Worm (Caenorhabditis elegans) whole organism, young adult: ENCODE data around the gene F59G1.4.

Experiments
- B0261.1 ChIP-seq: sonication (generic microtip); optimal IDR thresholded peaks from 2 replicates; lab custom pipeline; 2016; ENCODE audit warnings: mild to moderate bottlenecking, missing genetic modification characterization, moderate library complexity, missing compliant biosample characterization
- B0336.3 ChIP-seq: fragments of 200-800 bp; sonication (Bioruptor generic); IDR thresholded peaks from 2 replicates; pipeline ENCODE4 v1.3.6; 2022; ENCODE audit warnings: missing genetic modification characterization, missing compliant biosample characterization
- C06A6.2 ChIP-seq: fragments of 200-800 bp; sonication (Bioruptor generic); conservative IDR thresholded peaks from 2 replicates; pipeline ENCODE4 v1.3.6; 2022; ENCODE audit warnings: missing genetic modification characterization, missing compliant biosample characterization
- D2030.7 ChIP-seq: fragments of 200-800 bp; sonication (Bioruptor generic); IDR thresholded peaks from 2 replicates; pipeline ENCODE4 v1.3.6; 2022; ENCODE audit warnings: missing genetic modification reagents, missing genetic modification characterization, missing compliant biosample characterization
- F22D6.2 ChIP-seq: sonication (generic microtip); optimal IDR thresholded peaks from 2 replicates; lab custom pipeline; 2016; ENCODE audit warnings: mild to moderate bottlenecking, missing genetic modification characterization, missing compliant biosample characterization
- F33H1.4 ChIP-seq: fragments of 200-800 bp; sonication (Bioruptor generic); IDR thresholded peaks from 2 replicates; pipeline ENCODE4 v1.3.6; 2022; ENCODE audit warnings: missing genetic modification reagents, missing genetic modification characterization, missing compliant biosample characterization
- F39B2.1 ChIP-seq: fragments of 200-800 bp; sonication (Bioruptor generic); IDR thresholded peaks from 2 replicates; pipeline ENCODE4 v1.3.6; 2022; ENCODE audit warnings: missing genetic modification reagents, missing genetic modification characterization, missing compliant biosample characterization
- F52B5.7 ChIP-seq: sonication (generic microtip); optimal IDR thresholded peaks from 2 replicates; lab custom pipeline; 2016; ENCODE audit warnings: mild to moderate bottlenecking, missing genetic modification characterization, missing compliant biosample characterization
- F57A8.1 ChIP-seq: fragments of 200-800 bp; sonication (Bioruptor generic); optimal IDR thresholded peaks from 2 replicates; lab custom pipeline; 2018; ENCODE audit warnings: mild to moderate bottlenecking, missing genetic modification characterization, moderate library complexity, missing compliant biosample characterization
- F57C9.4 ChIP-seq: sonication (generic microtip); optimal IDR thresholded peaks from 2 replicates; lab custom pipeline; 2017; ENCODE audit warnings: mild to moderate bottlenecking, missing genetic modification characterization, missing compliant biosample characterization
- K11D2.4 ChIP-seq: fragments of 200-800 bp; sonication (Bioruptor generic); IDR thresholded peaks from 2 replicates; pipeline ENCODE4 v1.3.6; 2022; ENCODE audit warnings: missing genetic modification reagents, missing genetic modification characterization, missing compliant biosample characterization
- T26A5.8 ChIP-seq: sonication (generic microtip); optimal IDR thresholded peaks from 2 replicates; lab custom pipeline; 2016; ENCODE audit warnings: missing genetic modification characterization, missing compliant biosample characterization
- Y53G8AR.9 ChIP-seq: fragments of 200-800 bp; sonication (Bioruptor generic); conservative IDR thresholded peaks from 2 replicates; pipeline ENCODE4 v1.3.6; 2022; ENCODE audit warnings: missing genetic modification reagents, missing genetic modification characterization, missing compliant biosample characterization
- ZK185.1 ChIP-seq: sonication (generic microtip); optimal IDR thresholded peaks from 2 replicates; lab custom pipeline; 2016; ENCODE audit warnings: mild to moderate bottlenecking, missing genetic modification characterization, missing compliant biosample characterization; ENCODE audit not compliant: poor library complexity, severe bottlenecking
- ama-1 ChIP-seq, 3 experiments: fragments of 150-350 bp in 1 of 3; sonication (generic microtip) in 2 of 3; optimal IDR thresholded peaks; 2 replicates each; lab custom pipeline; 2014 to 2018; ENCODE audit warnings: missing biosample characterization in 2 of 3, missing genetic modification characterization in 2 of 3, missing genetic modification reagents in 2 of 3
- aptf-2 ChIP-seq: fragments of 200-800 bp; sonication (Bioruptor generic); conservative IDR thresholded peaks from 2 replicates; pipeline ENCODE4 v1.3.6; 2022; ENCODE audit warnings: missing genetic modification reagents, missing genetic modification characterization, missing compliant biosample characterization
- attf-3 ChIP-seq: fragments of 200-800 bp; sonication (Bioruptor generic); conservative IDR thresholded peaks from 2 replicates; pipeline ENCODE4 v1.3.6; 2022; ENCODE audit warnings: missing genetic modification reagents, missing genetic modification characterization, missing compliant biosample characterization
- attf-6 ChIP-seq: fragments of 200-800 bp; sonication (Bioruptor generic); IDR thresholded peaks from 2 replicates; pipeline ENCODE4 v1.3.6; 2022; ENCODE audit warnings: missing genetic modification reagents, missing genetic modification characterization, missing compliant biosample characterization
- bed-1 ChIP-seq: fragments of 200-800 bp; sonication (Bioruptor generic); IDR thresholded peaks from 2 replicates; pipeline ENCODE4 v1.3.6; 2022; ENCODE audit warnings: missing genetic modification reagents, missing genetic modification characterization, missing compliant biosample characterization
- cebp-2 ChIP-seq: fragments of 200-800 bp; sonication (Bioruptor generic); IDR thresholded peaks from 2 replicates; pipeline ENCODE4 v1.3.6; 2022; ENCODE audit warnings: missing genetic modification characterization, missing compliant biosample characterization
- ceh-100 ChIP-seq: fragments of 200-800 bp; sonication (Bioruptor generic); IDR thresholded peaks from 2 replicates; pipeline ENCODE4 v1.3.6; 2022; ENCODE audit warnings: missing genetic modification reagents, missing genetic modification characterization, missing compliant biosample characterization
- ceh-58 ChIP-seq: fragments of 200-800 bp; sonication (Bioruptor generic); IDR thresholded peaks from 2 replicates; pipeline ENCODE4 v1.3.6; 2022; ENCODE audit warnings: missing genetic modification characterization, missing compliant biosample characterization
- ceh-79 ChIP-seq: sonication (generic microtip); optimal IDR thresholded peaks from 2 replicates; lab custom pipeline; 2017; ENCODE audit warnings: mild to moderate bottlenecking, missing genetic modification characterization, missing compliant biosample characterization
- dpff-1 ChIP-seq: sonication (generic microtip); optimal IDR thresholded peaks from 2 replicates; lab custom pipeline; 2017; ENCODE audit warnings: mild to moderate bottlenecking, missing genetic modification characterization, missing compliant biosample characterization
- dpl-1 ChIP-seq: fragments of 150-350 bp; optimal IDR thresholded peaks from 2 replicates; lab custom pipeline; 2014; ENCODE audit warnings: missing biosample characterization, missing genetic modification reagents, missing genetic modification characterization
- egl-18 ChIP-seq: fragments of 200-800 bp; sonication (Bioruptor generic); IDR thresholded peaks from 2 replicates; pipeline ENCODE4 v1.3.6; 2022; ENCODE audit warnings: missing genetic modification reagents, missing genetic modification characterization, missing compliant biosample characterization
- egl-44 ChIP-seq: fragments of 200-800 bp; sonication (Bioruptor generic); IDR thresholded peaks from 2 replicates; pipeline ENCODE4 v1.3.6; 2022; ENCODE audit warnings: missing genetic modification reagents, missing genetic modification characterization, missing compliant biosample characterization
- ets-4 ChIP-seq: fragments of 200-800 bp; sonication (Bioruptor generic); optimal IDR thresholded peaks from 2 replicates; lab custom pipeline; 2018; ENCODE audit warnings: mild to moderate bottlenecking, missing genetic modification characterization, missing compliant biosample characterization
- hmg-1.2 ChIP-seq: fragments of 200-800 bp; sonication (Bioruptor generic); IDR thresholded peaks from 2 replicates; pipeline ENCODE4 v1.3.6; 2022; ENCODE audit warnings: missing genetic modification reagents, missing genetic modification characterization, missing compliant biosample characterization
- hmg-20 ChIP-seq: fragments of 200-800 bp; sonication (Bioruptor generic); IDR thresholded peaks from 2 replicates; pipeline ENCODE4 v1.3.6; 2022; ENCODE audit warnings: missing genetic modification reagents, missing genetic modification characterization, missing compliant biosample characterization
- lin-35 ChIP-seq, 3 experiments: fragments of 150-350 bp in 2 of 3; sonication (generic microtip) in 1 of 3; optimal IDR thresholded peaks; 2 replicates each; lab custom pipeline; 2014 to 2018; ENCODE audit warnings: missing biosample characterization in 3 of 3, missing genetic modification characterization in 3 of 3, missing genetic modification reagents in 3 of 3
- lin-40 ChIP-seq: sonication (generic microtip); optimal IDR thresholded peaks from 2 replicates; lab custom pipeline; 2016; ENCODE audit warnings: missing genetic modification characterization, mild to moderate bottlenecking, missing compliant biosample characterization, missing genotype, missing genetic modification reagents
- lir-1 ChIP-seq: fragments of 200-800 bp; sonication (Bioruptor generic); conservative IDR thresholded peaks from 2 replicates; pipeline ENCODE4 v1.3.6; 2022; ENCODE audit warnings: missing genetic modification reagents, missing genetic modification characterization, missing compliant biosample characterization
- lsl-1 ChIP-seq: fragments of 200-800 bp; sonication (Bioruptor generic); optimal IDR thresholded peaks from 2 replicates; lab custom pipeline; 2018; ENCODE audit warnings: mild to moderate bottlenecking, missing genetic modification characterization, moderate library complexity, missing compliant biosample characterization
- madf-10 ChIP-seq: sonication (generic microtip); optimal IDR thresholded peaks from 2 replicates; lab custom pipeline; 2016; ENCODE audit warnings: mild to moderate bottlenecking, missing genetic modification characterization, missing compliant biosample characterization
- madf-3 ChIP-seq: fragments of 200-800 bp; sonication (Bioruptor generic); IDR thresholded peaks from 2 replicates; pipeline ENCODE4 v1.3.6; 2022; ENCODE audit warnings: missing genetic modification reagents, missing genetic modification characterization, missing compliant biosample characterization
- nfya-1 ChIP-seq: sonication (generic microtip); optimal IDR thresholded peaks from 2 replicates; lab custom pipeline; 2017; ENCODE audit warnings: antibody characterized with exemption, missing compliant biosample characterization, missing genetic modification characterization, borderline replicate concordance; ENCODE audit not compliant: insufficient read depth
- nfyb-1 ChIP-seq: fragments of 200-800 bp; sonication (Bioruptor generic); IDR thresholded peaks from 2 replicates; pipeline ENCODE4 v1.3.6; 2022; ENCODE audit warnings: missing genetic modification reagents, missing genetic modification characterization, missing compliant biosample characterization
- nhr-90 ChIP-seq: sonication (generic microtip); optimal IDR thresholded peaks from 2 replicates; lab custom pipeline; 2016; ENCODE audit warnings: missing genotype, mild to moderate bottlenecking, missing genetic modification characterization, missing compliant biosample characterization
- rcor-1 ChIP-seq: fragments of 200-800 bp; sonication (Bioruptor generic); IDR thresholded peaks from 2 replicates; pipeline ENCODE4 v1.3.6; 2022; ENCODE audit warnings: missing genetic modification reagents, missing genetic modification characterization, missing compliant biosample characterization
- rec-8 ChIP-seq, 2 experiments: sonication (generic microtip); optimal IDR thresholded peaks; 2 replicates each; lab custom pipeline; 2016; ENCODE audit warnings: mild to moderate bottlenecking in 2 of 2, missing genetic modification characterization in 2 of 2, missing genetic modification reagents in 2 of 2, missing genotype in 2 of 2, missing biosample characterization in 1 of 2, missing compliant biosample characterization in 1 of 2, moderate library complexity in 1 of 2
- snpc-1.3 ChIP-seq: sonication (generic microtip); optimal IDR thresholded peaks from 2 replicates; lab custom pipeline; 2017; ENCODE audit warnings: missing genetic modification characterization, mild to moderate bottlenecking, missing compliant biosample characterization, antibody characterized with exemption, moderate library complexity, missing genotype, missing genetic modification reagents; ENCODE audit not compliant: insufficient read depth
- snpc-3.4 ChIP-seq: sonication (generic microtip); optimal IDR thresholded peaks from 2 replicates; lab custom pipeline; 2017; ENCODE audit warnings: missing genetic modification characterization, mild to moderate bottlenecking, missing compliant biosample characterization, antibody characterized with exemption, moderate library complexity, missing genotype, missing genetic modification reagents
- unc-130 ChIP-seq: sonication (generic microtip); optimal IDR thresholded peaks from 2 replicates; lab custom pipeline; 2016; ENCODE audit warnings: missing genetic modification reagents, missing genetic modification characterization, missing compliant biosample characterization
- unc-62 ChIP-seq: fragments of 150-350 bp; optimal IDR thresholded peaks from 2 replicates; lab custom pipeline; 2014; ENCODE audit warnings: missing biosample characterization, missing genetic modification reagents, missing genetic modification characterization
- ztf-3 ChIP-seq: fragments of 200-800 bp; sonication (Bioruptor generic); optimal IDR thresholded peaks from 2 replicates; lab custom pipeline; 2018; ENCODE audit warnings: mild to moderate bottlenecking, missing genetic modification characterization, missing compliant biosample characterization

Gene F59G1.4

ce11 chrII:5928502-5928901 lies 32.5 kb downstream of the F59G1.4 start, which contains the start of gene egl-44:
TSS of gene egl-44 (plus strand) at chrII:5928802.
- TF ChIP-seq B0336.3 (GFP tag; lab: Robert Waterston, UW) = no peak
- TF ChIP-seq, all 124 proteins: peak for 0

- TF ChIP-seq F33H1.4 (no peak), unc-130 (GFP tag; lab: Kevin White, UChicago) (no peak), lin-40 (tag; lab: Kevin White, UChicago) (no peak), rec-8 (tag; optimal IDR thresholded peaks at IDR 0.05; lab: Kevin White, UChicago) (no peak), egl-18 (GFP tag; lab: Robert Waterston, UW) (no peak), nfya-1 (tag; lab: Kevin White, UChicago) (no peak), Y53G8AR.9 (GFP tag; lab: Robert Waterston, UW) (no peak), madf-10 (tag; lab: Kevin White, UChicago) (no peak), ceh-58 (GFP tag; lab: Robert Waterston, UW) (no peak), F52B5.7 (tag; lab: Kevin White, UChicago) (no peak), snpc-3.4 (tag; lab: Kevin White, UChicago) (no peak), nhr-90 (tag; lab: Kevin White, UChicago) (no peak), C06A6.2 (GFP tag; lab: Robert Waterston, UW) (no peak), unc-62 (GFP tag; lab: Kevin White, UChicago) (peak; percentile 66), cebp-2 (no peak), ceh-100 (GFP tag; lab: Robert Waterston, UW) (no peak), lin-35 (GFP tag; optimal IDR thresholded peaks at IDR 0.05; lab: Kevin White, UChicago) (no peak), K11D2.4 (GFP tag; lab: Robert Waterston, UW) (no peak), attf-6 (GFP tag; lab: Robert Waterston, UW) (no peak), D2030.7 (no peak), T26A5.8 (no peak), rcor-1 (GFP tag; lab: Robert Waterston, UW) (0 out of 2 replicates have a peak, but pooled peaks have one; percentile 15), F57C9.4 (tag; lab: Kevin White, UChicago) (no peak), nfyb-1 (GFP tag; lab: Robert Waterston, UW) (no peak), B0261.1 (no peak), ama-1 (optimal IDR thresholded peaks at IDR 0.05; lab: Kevin White, UChicago) (no peak), ama-1 (GFP tag; optimal IDR thresholded peaks at IDR 0.05; lab: Kevin White, UChicago) (no peak), ZK185.1 (tag; lab: Kevin White, UChicago) (peak; percentile 1), hmg-1.2 (GFP tag; lab: Robert Waterston, UW) (0 out of 2 replicates have a peak, but pooled peaks have one; percentile 6), dpff-1 (tag; lab: Kevin White, UChicago) (no peak), lsl-1 (no peak), bed-1 (GFP tag; lab: Robert Waterston, UW) (no peak), egl-44 (GFP tag; lab: Robert Waterston, UW) (no peak), aptf-2 (GFP tag; lab: Robert Waterston, UW) (no peak), snpc-1.3 (tag; lab: Kevin White, UChicago) (no peak), hmg-20 (GFP tag; lab: Robert Waterston, UW) (no peak), ztf-3 (GFP tag; lab: Kevin White, UChicago) (no peak), ceh-79 (tag; lab: Kevin White, UChicago) (no peak), F39B2.1 (GFP tag; lab: Robert Waterston, UW) (no peak), lir-1 (GFP tag; lab: Robert Waterston, UW) (no peak), F22D6.2 (tag; lab: Kevin White, UChicago) (no peak), madf-3 (no peak), dpl-1 (GFP tag; lab: Kevin White, UChicago) (no peak), attf-3 (GFP tag; lab: Robert Waterston, UW) (no peak), ets-4 (GFP tag; lab: Kevin White, UChicago) (peak; percentile 54), F57A8.1 (GFP tag; lab: Kevin White, UChicago) (no peak)
These were observed 34.2 kb downstream of the F59G1.4 start for ce11 chrII:5930095-5930653.
